Worm (Caenorhabditis elegans) whole organism, young adult: ENCODE data around the gene srg-60.

Source experiments
- B0019.2 ChIP-seq: fragments of 200-800 bp; sonication (Bioruptor generic); conservative IDR thresholded peaks from 2 replicates; pipeline ENCODE4 v1.3.6; 2022; ENCODE audit warnings: missing genetic modification reagents, missing genetic modification characterization, missing compliant biosample characterization
- B0261.1 ChIP-seq: sonication (generic microtip); optimal IDR thresholded peaks from 2 replicates; lab custom pipeline; 2016; ENCODE audit warnings: mild to moderate bottlenecking, missing genetic modification characterization, moderate library complexity, missing compliant biosample characterization
- C17E4.6 ChIP-seq: fragments of 200-800 bp; sonication (Bioruptor generic); IDR thresholded peaks from 2 replicates; pipeline ENCODE4 v1.3.6; 2022; ENCODE audit warnings: missing genetic modification reagents, missing genetic modification characterization, missing compliant biosample characterization
- D2030.7 ChIP-seq: fragments of 200-800 bp; sonication (Bioruptor generic); IDR thresholded peaks from 2 replicates; pipeline ENCODE4 v1.3.6; 2022; ENCODE audit warnings: missing genetic modification reagents, missing genetic modification characterization, missing compliant biosample characterization
- T26A5.8 ChIP-seq: sonication (generic microtip); optimal IDR thresholded peaks from 2 replicates; lab custom pipeline; 2016; ENCODE audit warnings: missing genetic modification characterization, missing compliant biosample characterization
- Y56A3A.18 ChIP-seq: fragments of 200-800 bp; sonication (Bioruptor generic); IDR thresholded peaks from 2 replicates; pipeline ENCODE4 v1.3.6; 2022; ENCODE audit warnings: missing genetic modification reagents, missing genetic modification characterization, missing compliant biosample characterization
- Y67H2A.10 ChIP-seq: fragments of 200-800 bp; sonication (Bioruptor generic); conservative IDR thresholded peaks from 2 replicates; pipeline ENCODE4 v1.3.6; 2022; ENCODE audit warnings: missing genetic modification reagents, missing genetic modification characterization, missing compliant biosample characterization
- ama-1 ChIP-seq, 3 experiments: fragments of 150-350 bp in 1 of 3; sonication (generic microtip) in 2 of 3; optimal IDR thresholded peaks; 2 replicates each; lab custom pipeline; 2014 to 2018; ENCODE audit warnings: missing biosample characterization in 2 of 3, missing genetic modification characterization in 2 of 3, missing genetic modification reagents in 2 of 3
- atf-7 ChIP-seq: sonication (generic microtip); optimal IDR thresholded peaks from 2 replicates; lab custom pipeline; 2017; ENCODE audit warnings: mild to moderate bottlenecking, missing genetic modification characterization, missing compliant biosample characterization
- athp-1 ChIP-seq: sonication (generic microtip); optimal IDR thresholded peaks from 2 replicates; lab custom pipeline; 2017; ENCODE audit warnings: mild to moderate bottlenecking, missing genetic modification characterization, missing compliant biosample characterization
- attf-3 ChIP-seq: fragments of 200-800 bp; sonication (Bioruptor generic); conservative IDR thresholded peaks from 2 replicates; pipeline ENCODE4 v1.3.6; 2022; ENCODE audit warnings: missing genetic modification reagents, missing genetic modification characterization, missing compliant biosample characterization
- attf-5 ChIP-seq: fragments of 200-800 bp; sonication (Bioruptor generic); optimal IDR thresholded peaks from 2 replicates; lab custom pipeline; 2018; ENCODE audit warnings: mild to moderate bottlenecking, missing genetic modification characterization, missing compliant biosample characterization
- attf-6 ChIP-seq: fragments of 200-800 bp; sonication (Bioruptor generic); IDR thresholded peaks from 2 replicates; pipeline ENCODE4 v1.3.6; 2022; ENCODE audit warnings: missing genetic modification reagents, missing genetic modification characterization, missing compliant biosample characterization
- cebp-1 ChIP-seq, 2 experiments: fragments of 200-800 bp in 1 of 2; sonication (Bioruptor generic) in 1 of 2; sonication (generic microtip) in 1 of 2; IDR thresholded peaks in 1 of 2; optimal IDR thresholded peaks in 1 of 2; 2 replicates each; pipeline versions ENCODE4 v1.3.6 to Lab custom; 2017 to 2022; ENCODE audit warnings: missing compliant biosample characterization in 2 of 2, missing genetic modification characterization in 2 of 2, mild to moderate bottlenecking in 1 of 2, missing genetic modification reagents in 1 of 2, moderate library complexity in 1 of 2
- egl-18 ChIP-seq: fragments of 200-800 bp; sonication (Bioruptor generic); IDR thresholded peaks from 2 replicates; pipeline ENCODE4 v1.3.6; 2022; ENCODE audit warnings: missing genetic modification reagents, missing genetic modification characterization, missing compliant biosample characterization
- him-1 ChIP-seq: sonication (generic microtip); optimal IDR thresholded peaks from 2 replicates; lab custom pipeline; 2016; ENCODE audit warnings: missing genotype, missing genetic modification reagents, missing genetic modification characterization, missing compliant biosample characterization
- hmg-1.2 ChIP-seq: fragments of 200-800 bp; sonication (Bioruptor generic); IDR thresholded peaks from 2 replicates; pipeline ENCODE4 v1.3.6; 2022; ENCODE audit warnings: missing genetic modification reagents, missing genetic modification characterization, missing compliant biosample characterization
- hrde-1 ChIP-seq: sonication (generic microtip); optimal IDR thresholded peaks from 2 replicates; lab custom pipeline; 2016; ENCODE audit warnings: missing genetic modification characterization, mild to moderate bottlenecking, missing compliant biosample characterization, moderate library complexity, missing genotype, missing genetic modification reagents, borderline replicate concordance
- lag-1 ChIP-seq: fragments of 200-800 bp; sonication (Bioruptor generic); IDR thresholded peaks from 2 replicates; pipeline ENCODE4 v1.3.6; 2022; ENCODE audit warnings: missing genetic modification reagents, missing genetic modification characterization, missing compliant biosample characterization
- let-607 ChIP-seq, 2 experiments: fragments of 200-800 bp in 1 of 2; sonication (Bioruptor generic) in 1 of 2; sonication (generic microtip) in 1 of 2; optimal IDR thresholded peaks; 2 replicates each; lab custom pipeline; 2016 to 2018; ENCODE audit warnings: mild to moderate bottlenecking in 2 of 2, missing compliant biosample characterization in 2 of 2, missing genetic modification characterization in 2 of 2, moderate library complexity in 2 of 2, missing genotype in 1 of 2
- lin-35 ChIP-seq, 3 experiments: fragments of 150-350 bp in 2 of 3; sonication (generic microtip) in 1 of 3; optimal IDR thresholded peaks; 2 replicates each; lab custom pipeline; 2014 to 2018; ENCODE audit warnings: missing biosample characterization in 3 of 3, missing genetic modification characterization in 3 of 3, missing genetic modification reagents in 3 of 3
- lsl-1 ChIP-seq: fragments of 200-800 bp; sonication (Bioruptor generic); optimal IDR thresholded peaks from 2 replicates; lab custom pipeline; 2018; ENCODE audit warnings: mild to moderate bottlenecking, missing genetic modification characterization, moderate library complexity, missing compliant biosample characterization
- lsy-27 ChIP-seq: sonication (generic microtip); optimal IDR thresholded peaks from 2 replicates; lab custom pipeline; 2017; ENCODE audit warnings: missing genetic modification characterization, mild to moderate bottlenecking, missing compliant biosample characterization, antibody characterized with exemption, missing genotype, borderline replicate concordance; ENCODE audit not compliant: insufficient read depth
- madf-10 ChIP-seq: sonication (generic microtip); optimal IDR thresholded peaks from 2 replicates; lab custom pipeline; 2016; ENCODE audit warnings: mild to moderate bottlenecking, missing genetic modification characterization, missing compliant biosample characterization
- madf-6 ChIP-seq: fragments of 200-800 bp; sonication (Bioruptor generic); IDR thresholded peaks from 2 replicates; pipeline ENCODE4 v1.3.6; 2022; ENCODE audit warnings: missing genetic modification reagents, missing genetic modification characterization, missing compliant biosample characterization
- mes-4 ChIP-seq: sonication (generic microtip); optimal IDR thresholded peaks from 2 replicates; lab custom pipeline; 2016; ENCODE audit warnings: missing genotype, missing genetic modification characterization, missing compliant biosample characterization
- mxl-1 ChIP-seq: sonication (generic microtip); optimal IDR thresholded peaks from 2 replicates; lab custom pipeline; 2016; ENCODE audit warnings: missing genetic modification characterization, missing compliant biosample characterization
- nfya-1 ChIP-seq: sonication (generic microtip); optimal IDR thresholded peaks from 2 replicates; lab custom pipeline; 2017; ENCODE audit warnings: antibody characterized with exemption, missing compliant biosample characterization, missing genetic modification characterization, borderline replicate concordance; ENCODE audit not compliant: insufficient read depth
- nfyb-1 ChIP-seq: fragments of 200-800 bp; sonication (Bioruptor generic); IDR thresholded peaks from 2 replicates; pipeline ENCODE4 v1.3.6; 2022; ENCODE audit warnings: missing genetic modification reagents, missing genetic modification characterization, missing compliant biosample characterization
- nhr-179 ChIP-seq: sonication (generic microtip); optimal IDR thresholded peaks from 2 replicates; lab custom pipeline; 2016; ENCODE audit warnings: mild to moderate bottlenecking, missing genetic modification characterization, missing compliant biosample characterization
- nhr-80 ChIP-seq: sonication (generic microtip); optimal IDR thresholded peaks from 2 replicates; lab custom pipeline; 2016; ENCODE audit warnings: missing genetic modification characterization, missing compliant biosample characterization
- sdz-38 ChIP-seq: sonication (generic microtip); optimal IDR thresholded peaks from 2 replicates; lab custom pipeline; 2016; ENCODE audit warnings: missing genotype, missing genetic modification characterization, missing compliant biosample characterization
- snpc-3.4 ChIP-seq: sonication (generic microtip); optimal IDR thresholded peaks from 2 replicates; lab custom pipeline; 2017; ENCODE audit warnings: missing genetic modification characterization, mild to moderate bottlenecking, missing compliant biosample characterization, antibody characterized with exemption, moderate library complexity, missing genotype, missing genetic modification reagents
- zfh-2 ChIP-seq: fragments of 200-800 bp; sonication (Bioruptor generic); conservative IDR thresholded peaks from 2 replicates; pipeline ENCODE4 v1.3.6; 2022; ENCODE audit warnings: missing genetic modification reagents, missing genetic modification characterization, missing compliant biosample characterization
- ztf-25 ChIP-seq: fragments of 200-800 bp; sonication (Bioruptor generic); IDR thresholded peaks from 2 replicates; pipeline ENCODE4 v1.3.6; 2022; ENCODE audit warnings: missing genetic modification reagents, missing genetic modification characterization, missing compliant biosample characterization

Gene srg-60

ce11 chrV:2716933-2717332 is 5.5 kb downstream of the srg-60 start (continued):
- TF ChIP-seq lsy-27 (tag; lab: Kevin White, UChicago): no peak
- no peak for TF ChIP-seq Y67H2A.10 (GFP tag; lab: Robert Waterston, UW)
- no peak for TF ChIP-seq sdz-38 (tag; lab: Kevin White, UChicago)
- no peak for TF ChIP-seq T26A5.8
- no peak for TF ChIP-seq nhr-179 (tag; lab: Kevin White, UChicago)
- TF ChIP-seq D2030.7 (GFP tag; lab: Robert Waterston, UW): no peak
- TF ChIP-seq zfh-2: peak; percentile 84
- no peak for TF ChIP-seq athp-1 (tag; lab: Kevin White, UChicago)

ce11 chrV:2713532-2713931 is 8.9 kb downstream of the srg-60 start, which contains the start of gene srt-28:
Gene srt-28, minus strand, starts transcription at chrV:2713632.
- TF ChIP-seq B0261.1: no peak
- no peak for TF ChIP-seq hmg-1.2 (GFP tag; lab: Robert Waterston, UW)
- TF ChIP-seq lin-35 (GFP tag; optimal IDR thresholded peaks at IDR 0.05; lab: Kevin White, UChicago): no peak
- no peak for TF ChIP-seq nfyb-1 (GFP tag; lab: Robert Waterston, UW)
- TF ChIP-seq attf-3 (GFP tag; lab: Robert Waterston, UW): no peak
- TF ChIP-seq lsl-1 (GFP tag; lab: Kevin White, UChicago): no peak
- TF ChIP-seq attf-5: no peak
- no peak for TF ChIP-seq athp-1 (tag; lab: Kevin White, UChicago)
- TF ChIP-seq cebp-1 (GFP tag; IDR thresholded peaks at IDR 0.05; lab: Robert Waterston, UW): no peak
- TF ChIP-seq cebp-1 (tag; optimal IDR thresholded peaks at IDR 0.05; lab: Kevin White, UChicago): no peak
- no peak for TF ChIP-seq nfya-1
- no peak for TF ChIP-seq lag-1
- TF ChIP-seq nhr-80 (tag; lab: Kevin White, UChicago): no peak

DNA sequence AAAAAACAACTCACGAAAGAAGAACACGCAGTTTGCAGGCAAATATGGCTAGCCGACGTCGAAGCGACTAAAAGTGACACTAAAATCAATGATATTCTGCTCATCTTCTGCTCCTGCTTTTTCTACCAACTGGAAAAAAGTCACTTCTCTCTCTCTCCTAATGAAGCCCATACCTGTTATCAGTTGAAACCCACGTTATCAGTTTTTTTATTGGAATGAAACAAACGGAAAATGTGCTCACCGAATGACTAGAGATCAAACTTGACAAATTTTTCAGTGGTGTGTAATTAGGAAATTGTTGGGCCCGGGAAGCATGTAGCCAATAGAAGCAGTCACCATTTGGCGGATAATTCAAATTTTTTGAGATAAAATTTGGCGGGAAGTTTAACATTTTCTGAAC is 11.0 kb downstream of the srg-60 start, which contains the start of gene C24B9.3:
Gene C24B9.3, minus strand, starts transcription at position 171 of the 400 bp plus-strand sequence.
- TF ChIP-seq madf-6 (GFP tag; lab: Robert Waterston, UW) (no peak), madf-10 (no peak), nhr-80 (tag; lab: Kevin White, UChicago) (peak; percentile 79)
- TF ChIP-seq, all 124 proteins: peak for 1

DNA sequence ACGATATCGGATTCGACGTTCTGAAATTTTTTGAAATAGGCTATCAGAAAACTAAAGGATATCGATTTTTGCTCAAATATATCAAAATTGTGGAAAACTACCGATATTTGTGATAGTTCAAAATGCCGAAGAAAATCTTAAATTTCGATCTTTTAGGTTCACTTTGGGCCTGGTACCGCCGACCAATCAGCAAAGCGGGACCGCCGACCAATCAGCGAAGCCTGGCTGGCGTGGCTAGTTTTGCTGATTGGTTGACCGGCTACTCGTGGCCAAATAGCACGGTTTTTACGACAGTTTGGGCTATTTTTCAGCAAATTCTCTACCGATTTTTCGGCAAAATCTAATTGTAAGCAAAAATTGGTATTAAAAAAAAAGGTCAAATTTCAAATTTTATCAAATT is 12.3 kb downstream of the srg-60 start:
- TF ChIP-seq ama-1 (optimal IDR thresholded peaks at IDR 0.05; lab: Kevin White, UChicago) (no peak), ama-1 (GFP tag; optimal IDR thresholded peaks at IDR 0.05; lab: Kevin White, UChicago) (no peak), hrde-1 (tag; lab: Kevin White, UChicago) (no peak), lsl-1 (GFP tag; lab: Kevin White, UChicago) (no peak), let-607 (tag; optimal IDR thresholded peaks at IDR 0.05; lab: Kevin White, UChicago) (no peak), Y56A3A.18 (GFP tag; lab: Robert Waterston, UW) (no peak), attf-6 (GFP tag; lab: Robert Waterston, UW) (no peak), nhr-80 (tag; lab: Kevin White, UChicago) (no peak), B0019.2 (no peak), atf-7 (tag; lab: Kevin White, UChicago) (no peak), mxl-1 (tag; lab: Kevin White, UChicago) (no peak), egl-18 (no peak), mes-4 (tag; lab: Kevin White, UChicago) (no peak)

- TF ChIP-seq him-1 (tag; lab: Kevin White, UChicago) (no peak), ztf-25 (GFP tag; lab: Robert Waterston, UW) (no peak), atf-7 (tag; lab: Kevin White, UChicago) (no peak), lsl-1 (GFP tag; lab: Kevin White, UChicago) (no peak), snpc-3.4 (tag; lab: Kevin White, UChicago) (no peak), C17E4.6 (GFP tag; lab: Robert Waterston, UW) (no peak), attf-3 (GFP tag; lab: Robert Waterston, UW) (no peak), attf-5 (no peak)
- TF ChIP-seq, all 124 proteins: peak for 0
Measured at ce11 chrV:2706379-2706778, 16.1 kb downstream of the srg-60 start.
